Worm (Caenorhabditis elegans): ENCODE results near the gene C25E10.10.

C25E10.10 gene

DNA sequence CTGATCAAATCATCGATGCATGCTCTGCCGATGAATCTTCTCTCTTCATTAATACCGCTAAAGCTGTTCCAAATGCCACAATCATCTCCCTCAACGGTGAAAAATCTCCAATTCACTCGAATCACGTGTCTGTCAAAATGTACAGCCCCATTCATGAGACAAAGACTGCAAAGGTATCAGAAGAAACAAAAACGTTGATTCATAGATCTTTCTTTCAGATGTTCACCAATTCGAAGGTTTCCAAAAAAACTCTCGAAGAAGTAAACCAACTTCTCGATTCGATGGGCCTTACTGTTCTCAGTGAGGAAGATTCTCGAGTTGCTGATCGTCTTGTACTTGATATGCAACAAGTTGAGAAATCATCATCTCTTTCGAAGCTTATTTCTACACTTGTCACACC is 40.5 kb upstream of the C25E10.10 start:
- TF ChIP-seq lin-39 (tag; optimal IDR thresholded peaks at IDR 0.05) (peak; percentile 20), elt-3 (tag; optimal IDR thresholded peaks at IDR 0.05) (no peak), ama-1 (optimal IDR thresholded peaks at IDR 0.05) (peak; percentile 55)

DNA sequence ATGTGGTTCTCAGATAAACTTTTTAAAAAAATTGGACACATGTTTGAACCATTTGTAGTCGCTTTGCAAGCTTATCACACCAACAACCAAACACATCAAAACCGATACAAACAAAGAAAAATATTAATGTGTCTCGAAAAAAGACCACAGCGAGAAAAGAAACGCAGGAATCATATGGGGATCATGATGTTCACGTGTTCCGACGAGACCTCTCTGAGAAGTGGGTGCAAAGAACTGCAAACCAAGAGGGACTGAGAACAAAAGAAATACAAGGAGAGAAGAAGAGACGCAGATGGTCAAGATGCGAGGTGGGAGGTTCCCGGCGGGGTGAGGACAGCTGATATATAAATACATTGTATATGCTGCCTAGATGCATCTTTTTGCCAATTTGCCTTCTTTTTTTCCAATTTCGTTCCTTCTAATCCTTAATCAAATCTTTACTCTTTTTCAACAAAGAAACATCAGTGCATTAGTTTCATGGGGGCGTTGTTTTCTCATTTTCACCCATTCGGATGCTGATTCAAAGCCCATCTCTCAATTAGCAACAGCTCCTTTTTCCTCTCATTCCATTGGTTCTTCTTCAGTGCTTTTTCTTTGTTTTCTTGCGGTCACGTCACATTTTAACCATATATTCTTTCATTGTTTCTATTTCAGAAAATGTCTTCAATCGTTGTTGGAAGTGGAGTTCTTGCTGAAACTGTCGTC is 39.6 kb upstream of the C25E10.10 start, which contains the start of gene F21C10.10:
Gene F21C10.10 (plus strand): TSS at position 655 of the 705 bp plus-strand sequence.
- peak; percentile 84 for TF ChIP-seq lin-39 (tag; optimal IDR thresholded peaks at IDR 0.05)
- no peak for TF ChIP-seq aly-2 (tag; optimal IDR thresholded peaks at IDR 0.05)
- no peak for TF ChIP-seq ZK546.5 (tag; optimal IDR thresholded peaks at IDR 0.05)
- TF ChIP-seq elt-1 (tag; optimal IDR thresholded peaks at IDR 0.05): no peak
- TF ChIP-seq ama-1 (optimal IDR thresholded peaks at IDR 0.05): no peak
- no peak for TF ChIP-seq fkh-2 (tag; optimal IDR thresholded peaks at IDR 0.05)
- no peak for TF ChIP-seq daf-12 (tag; optimal IDR thresholded peaks at IDR 0.05)
- no peak for TF ChIP-seq nhr-28 (tag; optimal IDR thresholded peaks at IDR 0.05)
- peak; percentile 96 for TF ChIP-seq pha-4 (tag; optimal IDR thresholded peaks at IDR 0.05)
- peak; percentile 80 for TF ChIP-seq ceh-28 (tag; optimal IDR thresholded peaks at IDR 0.05)
- TF ChIP-seq egl-5 (tag; optimal IDR thresholded peaks at IDR 0.05): peak; percentile 84
- peak; percentile 95 for TF ChIP-seq nhr-23 (tag; optimal IDR thresholded peaks at IDR 0.05)
- TF ChIP-seq mdl-1 (tag; optimal IDR thresholded peaks at IDR 0.05): peak; percentile 89
- TF ChIP-seq lsy-12 (tag; optimal IDR thresholded peaks at IDR 0.05): peak; percentile 41
- TF ChIP-seq jun-1 (tag; optimal IDR thresholded peaks at IDR 0.05): peak; percentile 91
- TF ChIP-seq mml-1 (tag; optimal IDR thresholded peaks at IDR 0.05): peak; percentile 82
- TF ChIP-seq ceh-16 (tag; optimal IDR thresholded peaks at IDR 0.05): no peak
- peak; percentile 98 for TF ChIP-seq nhr-43 (tag; optimal IDR thresholded peaks at IDR 0.05; ENCODE audit: poor library complexity, severe bottlenecking)
- no peak for TF ChIP-seq nhr-12 (tag; optimal IDR thresholded peaks at IDR 0.05)
- no peak for TF ChIP-seq nhr-67 (tag; optimal IDR thresholded peaks at IDR 0.05)
- TF ChIP-seq tbx-2 (tag; optimal IDR thresholded peaks at IDR 0.05): peak; percentile 57
- no peak for TF ChIP-seq ztf-11 (tag; optimal IDR thresholded peaks at IDR 0.05)
- TF ChIP-seq pqm-1 (tag; optimal IDR thresholded peaks at IDR 0.05): peak; percentile 89
- TF ChIP-seq zag-1 (tag; optimal IDR thresholded peaks at IDR 0.05): no peak
- peak in 2 of 3 experiments; percentile 43 to 81 for TF ChIP-seq elt-3 (tag; optimal IDR thresholded peaks at IDR 0.05)
- TF ChIP-seq fos-1 (tag; optimal IDR thresholded peaks at IDR 0.05): peak; percentile 15
- TF ChIP-seq hmg-11 (tag; optimal IDR thresholded peaks at IDR 0.05): peak; percentile 62
- peak; percentile 23 for TF ChIP-seq nhr-77 (tag; optimal IDR thresholded peaks at IDR 0.05)
- TF ChIP-seq lin-15B (tag; optimal IDR thresholded peaks at IDR 0.05): no peak
- no peak for TF ChIP-seq eor-1 (tag; optimal IDR thresholded peaks at IDR 0.05)
- peak; percentile 92 for TF ChIP-seq nhr-76 (tag; optimal IDR thresholded peaks at IDR 0.05)
- peak; percentile 54 for TF ChIP-seq egl-27 (tag; optimal IDR thresholded peaks at IDR 0.05)
- peak; percentile 85 for TF ChIP-seq nfya-1 (tag; optimal IDR thresholded peaks at IDR 0.05; ENCODE audit: insufficient read depth)
- TF ChIP-seq ztf-4 (tag; optimal IDR thresholded peaks at IDR 0.05): peak; percentile 65
- TF ChIP-seq ceh-9 (tag; optimal IDR thresholded peaks at IDR 0.05): no peak
- no peak for TF ChIP-seq sea-2 (GFP tag; optimal IDR thresholded peaks at IDR 0.05)
- TF ChIP-seq elt-2 (tag; optimal IDR thresholded peaks at IDR 0.05): peak; percentile 93
- TF ChIP-seq nhr-237 (tag; optimal IDR thresholded peaks at IDR 0.05): no peak
- peak; percentile 6 for TF ChIP-seq skn-1 (tag; optimal IDR thresholded peaks at IDR 0.05)
- peak; percentile 19 for TF ChIP-seq R02D3.7 (tag; optimal IDR thresholded peaks at IDR 0.05)
- TF ChIP-seq ceh-82 (tag; optimal IDR thresholded peaks at IDR 0.05): no peak
- peak; percentile 33 for TF ChIP-seq nhr-11 (tag; optimal IDR thresholded peaks at IDR 0.05)
- TF ChIP-seq unc-62 (GFP tag; optimal IDR thresholded peaks at IDR 0.05): peak; percentile 47
- TF ChIP-seq nhr-25 (tag; optimal IDR thresholded peaks at IDR 0.05): peak; percentile 94
- no peak for TF ChIP-seq fkh-10 (GFP tag; optimal IDR thresholded peaks at IDR 0.05)
- no peak for TF ChIP-seq unc-39 (tag; optimal IDR thresholded peaks at IDR 0.05)
- TF ChIP-seq snpc-4 (tag; optimal IDR thresholded peaks at IDR 0.05): peak; percentile 55
